Worm (Caenorhabditis elegans): ENCODE data around the gene ppm-1.A.

ppm-1.A gene

ce11 chrV:10578938-10579337 is 42.8 kb upstream of the ppm-1.A start, which contains the start of the genes erh-1 and lpd-9 (continued):
- TF ChIP-seq ztf-11 (tag; optimal IDR thresholded peaks at IDR 0.05) (no peak), sem-4 (tag; optimal IDR thresholded peaks at IDR 0.05) (peak; percentile 25), nhr-10 (tag; optimal IDR thresholded peaks at IDR 0.05) (peak; percentile 25), zag-1 (tag; optimal IDR thresholded peaks at IDR 0.05) (no peak), peb-1 (tag; optimal IDR thresholded peaks at IDR 0.05) (no peak), unc-39 (tag; optimal IDR thresholded peaks at IDR 0.05) (no peak), ZK546.5 (tag; optimal IDR thresholded peaks at IDR 0.05) (no peak), lsy-2 (tag; optimal IDR thresholded peaks at IDR 0.05) (peak; percentile 81 to 86), mdl-1 (tag; optimal IDR thresholded peaks at IDR 0.05) (no peak), aly-2 (tag; optimal IDR thresholded peaks at IDR 0.05) (no peak), sma-3 (GFP tag; optimal IDR thresholded peaks at IDR 0.05) (peak; percentile 65)

- TF ChIP-seq unc-39 (tag; optimal IDR thresholded peaks at IDR 0.05) (no peak), blmp-1 (tag; optimal IDR thresholded peaks at IDR 0.05; ENCODE audit: insufficient read depth) (no peak), lin-11 (tag; optimal IDR thresholded peaks at IDR 0.05) (no peak), skn-1 (tag; optimal IDR thresholded peaks at IDR 0.05) (no peak), gmeb-1 (tag; optimal IDR thresholded peaks at IDR 0.05) (no peak), F13H6.1 (tag; optimal IDR thresholded peaks at IDR 0.05) (no peak), lsy-2 (tag; optimal IDR thresholded peaks at IDR 0.05) (no peak), ztf-11 (tag; optimal IDR thresholded peaks at IDR 0.05) (no peak), nhr-129 (tag; optimal IDR thresholded peaks at IDR 0.05) (no peak), nhr-10 (tag; optimal IDR thresholded peaks at IDR 0.05) (no peak), nhr-25 (tag; optimal IDR thresholded peaks at IDR 0.05) (no peak), mdl-1 (tag; optimal IDR thresholded peaks at IDR 0.05) (no peak), alr-1 (tag; optimal IDR thresholded peaks at IDR 0.05) (no peak), elt-1 (tag; optimal IDR thresholded peaks at IDR 0.05) (no peak)
Observed at ce11 chrV:10578226-10578625, 42.0 kb upstream of the ppm-1.A start, which contains the start of gene mics-1. mics-1 (minus strand) TSS chrV:10578326.

- TF ChIP-seq dmd-4 (tag; optimal IDR thresholded peaks at IDR 0.05) (no peak), lin-39 (tag; optimal IDR thresholded peaks at IDR 0.05) (no peak), sem-4 (tag; optimal IDR thresholded peaks at IDR 0.05) (no peak), peb-1 (tag; optimal IDR thresholded peaks at IDR 0.05) (no peak), nhr-10 (tag; optimal IDR thresholded peaks at IDR 0.05) (no peak)
Observed at ce11 chrV:10576319-10576718, 40.1 kb upstream of the ppm-1.A start, which contains the start of gene vps-54. vps-54 (minus strand) TSS chrV:10576419.

- TF ChIP-seq fos-1 (tag; optimal IDR thresholded peaks at IDR 0.05) (no peak), skn-1 (tag; optimal IDR thresholded peaks at IDR 0.05) (no peak), nhr-129 (tag; optimal IDR thresholded peaks at IDR 0.05) (no peak), unc-62 (GFP tag; optimal IDR thresholded peaks at IDR 0.05) (no peak), zag-1 (tag; optimal IDR thresholded peaks at IDR 0.05) (no peak), sma-9 (GFP tag; optimal IDR thresholded peaks at IDR 0.05) (no peak), sma-9 (tag; optimal IDR thresholded peaks at IDR 0.05) (no peak), elt-3 (tag; optimal IDR thresholded peaks at IDR 0.05) (no peak), ztf-4 (tag; optimal IDR thresholded peaks at IDR 0.05) (no peak), alr-1 (tag; optimal IDR thresholded peaks at IDR 0.05) (no peak), nhr-10 (tag; optimal IDR thresholded peaks at IDR 0.05) (no peak), lin-11 (tag; optimal IDR thresholded peaks at IDR 0.05) (no peak)
Observed at ce11 chrV:10574197-10574596, 38.0 kb upstream of the ppm-1.A start.

ce11 chrV:10572614-10573013 is 36.4 kb upstream of the ppm-1.A start, which contains the start of gene del-6:
del-6 (plus strand) TSS chrV:10572914.
- TF ChIP-seq nhr-12 (tag; optimal IDR thresholded peaks at IDR 0.05) = no peak

- TF ChIP-seq sma-3 (GFP tag; optimal IDR thresholded peaks at IDR 0.05) = peak; percentile 21
- TF ChIP-seq nhr-11 (tag; optimal IDR thresholded peaks at IDR 0.05) = no peak
Observed at ce11 chrV:10571523-10571922, 35.3 kb upstream of the ppm-1.A start.

- no peak for TF ChIP-seq sma-9 (GFP tag; optimal IDR thresholded peaks at IDR 0.05)
- no peak for TF ChIP-seq sma-9 (tag; optimal IDR thresholded peaks at IDR 0.05)
- TF ChIP-seq nhr-11 (tag; optimal IDR thresholded peaks at IDR 0.05) = no peak
- no peak for TF ChIP-seq lin-13 (GFP tag; optimal IDR thresholded peaks at IDR 0.05)
- no peak for TF ChIP-seq sma-3 (GFP tag; optimal IDR thresholded peaks at IDR 0.05)
- TF ChIP-seq zag-1 (tag; optimal IDR thresholded peaks at IDR 0.05) = no peak
- TF ChIP-seq nhr-129 (tag; optimal IDR thresholded peaks at IDR 0.05) = no peak
- TF ChIP-seq sem-4 (tag; optimal IDR thresholded peaks at IDR 0.05) = no peak
- no peak for TF ChIP-seq F13H6.1 (tag; optimal IDR thresholded peaks at IDR 0.05)
- no peak for TF ChIP-seq lin-11 (tag; optimal IDR thresholded peaks at IDR 0.05)
- TF ChIP-seq egl-27 (tag; optimal IDR thresholded peaks at IDR 0.05) = no peak
- TF ChIP-seq aly-2 (tag; optimal IDR thresholded peaks at IDR 0.05) = no peak
- no peak for TF ChIP-seq mbf-1 (tag; optimal IDR thresholded peaks at IDR 0.05)
- TF ChIP-seq elt-1 (tag; optimal IDR thresholded peaks at IDR 0.05) = no peak
- no peak for TF ChIP-seq elt-3 (tag; optimal IDR thresholded peaks at IDR 0.05)
- TF ChIP-seq ztf-4 (tag; optimal IDR thresholded peaks at IDR 0.05) = no peak
- TF ChIP-seq nhr-6 (tag; optimal IDR thresholded peaks at IDR 0.05) = no peak
Observed at ce11 chrV:10568496-10568895, 32.3 kb upstream of the ppm-1.A start.

Data from whole organism, L2 larva.